Fruit fly (Drosophila melanogaster) whole organism, larva: ENCODE data around the gene CG31368.

Experiments
- noc ChIP-seq: fragments of 200-800 bp; sonication (Bioruptor generic); optimal IDR thresholded peaks from 3 replicates; lab custom pipeline; 2019; ENCODE audit warnings: missing biosample characterization, mild to moderate bottlenecking, missing genetic modification characterization, moderate library complexity

CG31368 gene

DNA sequence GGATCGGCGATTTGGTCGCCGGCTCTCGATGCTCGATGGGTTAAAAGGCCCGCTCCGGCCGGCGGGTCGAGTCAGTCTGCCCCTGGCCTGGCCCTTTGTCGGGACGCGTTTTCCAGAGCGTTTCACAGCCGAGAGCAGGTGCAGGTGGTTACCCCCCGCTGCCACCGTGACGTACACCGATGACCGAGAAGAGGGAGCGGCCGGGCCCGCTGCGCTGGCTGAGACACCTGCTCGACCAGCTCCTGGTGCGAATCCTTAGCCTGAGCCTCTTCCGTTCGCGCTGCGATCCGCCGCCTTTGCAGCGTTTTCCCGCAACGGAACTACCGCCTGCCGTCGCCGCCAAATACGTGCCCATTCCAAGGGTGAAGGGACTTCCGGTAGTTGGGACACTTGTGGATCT lies 5.4 kb upstream of the CG31368 start, which contains the start of gene sad:
Gene sad, plus strand, starts transcription at position 74 of the 400 bp plus-strand sequence.
- TF ChIP-seq noc (tag; lab: Kevin White, UChicago), result no peak

DNA sequence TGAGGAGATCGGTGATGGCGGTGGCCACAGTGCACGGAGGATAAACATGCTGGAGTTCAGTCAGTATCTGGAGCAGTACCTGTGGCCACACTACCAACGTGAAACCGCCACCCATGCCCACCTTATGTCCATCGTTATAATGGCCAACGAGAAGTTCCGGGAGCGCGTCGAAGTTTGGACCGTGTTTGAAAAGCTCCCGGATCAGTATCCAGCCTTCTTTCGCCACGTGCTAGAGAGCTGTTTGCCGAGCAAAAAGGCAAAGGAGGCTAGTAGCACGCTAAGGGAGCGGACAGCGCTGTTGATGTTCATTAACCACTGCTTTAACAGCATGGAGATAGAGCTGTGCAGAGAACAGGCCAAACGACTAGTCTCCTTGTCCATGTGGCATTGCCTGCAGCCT lies 539 bp downstream of the CG31368 start:
- no peak for TF ChIP-seq noc (tag; lab: Kevin White, UChicago)

DNA sequence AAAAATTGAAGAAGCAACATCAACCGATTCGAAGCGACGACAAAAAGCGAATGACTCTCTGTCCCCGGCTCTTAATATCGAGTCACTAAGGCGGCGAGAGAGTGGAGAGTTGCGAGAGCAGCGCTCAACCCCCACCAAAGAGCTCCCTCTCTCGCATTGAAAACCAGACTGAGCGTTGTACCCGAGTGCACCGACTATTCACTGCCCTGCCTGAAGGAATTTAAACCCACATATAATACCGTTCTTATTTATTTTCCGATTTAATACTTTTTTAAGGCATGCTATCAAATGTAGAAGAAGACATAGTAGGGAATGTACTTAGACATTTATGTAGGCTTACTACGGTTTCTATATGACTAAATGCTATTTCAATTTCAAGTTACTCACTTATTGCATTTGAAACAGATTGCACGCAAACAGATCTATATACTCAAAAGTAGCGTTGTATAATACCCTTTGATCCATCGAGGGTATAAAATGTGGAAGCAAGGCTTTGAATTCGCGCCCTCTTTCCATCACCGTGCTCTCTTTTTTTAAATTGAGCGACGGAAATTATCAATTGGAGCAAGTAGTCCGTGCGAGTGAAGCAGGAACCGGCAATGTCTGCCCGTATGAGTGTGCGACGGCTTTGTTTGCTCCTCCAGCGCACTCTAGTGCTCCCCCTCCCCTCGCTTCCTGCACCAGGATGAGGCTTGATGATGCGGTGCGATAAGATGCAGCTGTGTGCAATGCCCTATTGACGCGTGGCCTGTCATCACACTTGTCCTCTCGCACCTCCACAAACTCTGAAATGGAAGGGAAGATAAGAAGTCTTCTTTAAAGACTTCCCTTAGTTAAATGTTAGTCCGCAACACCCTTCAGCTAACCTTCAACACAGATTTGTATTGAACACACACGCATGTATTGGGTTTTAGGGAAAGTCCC lies 4.8 kb downstream of the CG31368 start, which contains the start of gene mthl5:
Gene mthl5, minus strand, starts transcription at position 55 of the 924 bp plus-strand sequence.
- peak; percentile 56 for TF ChIP-seq noc (tag; lab: Kevin White, UChicago)

DNA sequence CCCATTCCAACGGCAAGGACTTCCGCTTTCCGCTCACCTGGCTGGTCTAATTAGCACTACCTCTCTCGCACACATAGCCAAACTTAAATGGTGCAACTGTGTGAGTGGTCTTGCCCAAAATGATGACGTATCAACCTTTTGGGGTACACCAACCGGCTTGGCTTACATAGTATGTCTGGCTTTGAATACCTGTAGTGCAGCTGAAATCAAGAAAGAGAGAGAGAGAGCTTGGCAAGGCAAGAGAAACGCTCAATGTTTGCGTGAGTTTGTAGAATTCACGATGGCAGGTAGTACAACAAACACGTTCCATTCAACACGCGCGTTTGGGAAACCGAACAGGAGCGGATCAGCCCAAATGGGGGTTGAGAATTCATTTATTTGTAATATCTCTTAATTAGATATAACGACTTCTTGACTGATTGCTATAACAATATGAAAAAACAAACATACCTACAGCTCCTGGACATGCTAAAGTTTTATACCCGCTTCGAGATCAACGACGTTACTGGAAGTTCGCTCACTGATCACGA lies 5.5 kb downstream of the CG31368 start:
- no peak for TF ChIP-seq noc (tag; lab: Kevin White, UChicago)

DNA sequence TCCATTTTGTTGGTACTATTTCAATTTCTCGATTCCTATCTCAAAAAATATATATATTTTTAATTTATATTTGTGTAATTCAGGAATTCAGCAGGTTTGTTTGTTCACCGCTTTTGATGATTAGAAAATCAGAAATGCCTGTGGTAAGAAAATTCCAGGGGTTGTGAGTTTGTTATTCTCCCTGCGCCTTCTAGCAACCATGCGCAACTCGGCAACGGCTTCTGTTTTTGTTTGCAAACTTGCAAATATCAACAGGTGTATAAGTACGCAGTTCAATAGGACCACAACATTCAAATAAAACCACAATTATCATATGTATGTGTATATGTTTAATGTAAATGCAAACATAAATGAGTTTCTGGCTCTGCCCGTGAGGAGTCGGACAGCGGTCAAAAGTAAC lies 10.6 kb downstream of the CG31368 start, which contains the start of gene Dnali1:
Gene Dnali1, minus strand, starts transcription at position 101 of the 400 bp plus-strand sequence.
- no peak for TF ChIP-seq noc (tag; lab: Kevin White, UChicago)

DNA sequence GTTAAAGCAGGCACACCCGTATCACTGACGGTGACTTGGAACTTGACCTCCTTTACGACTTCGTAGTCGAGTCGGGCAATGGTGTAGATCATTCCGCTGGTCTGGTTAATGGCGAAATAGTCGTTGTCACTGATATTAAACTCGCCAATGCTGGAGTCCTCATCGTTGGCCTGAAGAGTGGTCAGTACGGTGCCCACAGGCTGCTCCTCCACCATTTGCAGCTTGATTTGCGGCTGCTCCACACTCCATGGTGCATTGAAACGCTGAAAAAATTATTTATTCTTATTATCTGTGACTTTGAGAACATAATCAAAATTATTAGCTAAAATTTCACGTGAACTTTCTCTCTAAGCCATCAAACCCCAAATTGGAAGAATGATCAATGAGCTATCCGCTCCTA lies 14.7 kb downstream of the CG31368 start, which contains the start of gene CG34307:
Gene CG34307, plus strand, starts transcription at position 301 of the 400 bp plus-strand sequence.
- no peak for TF ChIP-seq noc (tag; lab: Kevin White, UChicago)

DNA sequence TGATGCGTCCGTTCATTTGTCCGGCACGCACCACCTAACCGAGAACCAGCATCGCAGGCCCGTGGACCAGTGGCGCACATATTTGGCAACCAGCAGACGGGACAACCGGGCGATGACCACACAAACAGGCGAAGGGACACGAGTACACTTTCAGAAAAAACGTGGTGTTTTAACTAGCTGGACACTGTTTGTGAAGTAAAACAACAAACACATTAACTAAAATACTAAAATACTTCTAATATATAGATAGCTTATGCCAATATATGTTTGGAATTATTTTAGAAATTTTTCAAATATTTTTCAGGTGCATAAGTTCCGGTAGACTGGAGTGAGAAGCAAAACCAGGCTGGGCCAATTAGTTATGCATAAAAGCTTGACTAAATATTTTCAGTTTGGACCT lies 20.3 kb downstream of the CG31368 start:
- no peak for TF ChIP-seq noc (tag; lab: Kevin White, UChicago)

DNA sequence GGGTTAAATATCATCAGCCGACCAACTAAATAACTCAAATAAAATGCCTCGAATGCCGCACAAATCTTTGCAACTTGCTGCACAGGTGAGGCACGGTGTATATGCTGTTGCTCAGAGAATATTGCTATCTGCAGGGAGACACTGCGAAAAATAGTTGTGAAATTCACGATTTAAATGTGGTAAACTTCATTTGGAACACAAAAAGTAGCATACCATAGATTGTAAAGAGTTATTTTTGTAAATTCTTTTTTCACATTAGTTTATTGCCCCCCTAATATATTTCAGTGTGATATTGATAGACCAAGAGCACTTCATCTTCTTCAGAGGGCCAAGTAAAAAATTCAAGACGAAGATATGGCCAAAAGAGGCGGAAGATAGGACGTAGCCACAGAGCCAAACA lies 38.0 kb downstream of the CG31368 start:
- no peak for TF ChIP-seq noc (tag; lab: Kevin White, UChicago)

DNA sequence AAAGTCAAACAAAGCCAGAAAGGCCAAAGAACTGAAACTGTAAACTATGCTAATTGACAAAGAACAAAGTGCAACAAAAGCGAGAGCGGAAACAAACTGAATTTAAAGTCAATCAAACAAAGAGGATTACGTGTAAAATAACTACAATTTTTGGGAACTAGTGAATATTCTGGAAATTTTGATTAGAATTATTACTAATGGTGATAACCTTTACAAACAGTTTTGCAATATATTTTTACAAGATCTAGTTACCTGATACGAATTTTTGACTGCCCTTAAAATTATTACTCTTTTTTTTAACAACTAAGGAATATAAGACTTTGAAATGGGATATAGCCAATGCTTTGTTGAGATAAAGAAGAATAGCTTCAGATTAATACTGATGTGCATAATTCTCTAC lies 48.4 kb downstream of the CG31368 start, which contains the start of gene CG14731:
Gene CG14731, plus strand, starts transcription at position 301 of the 400 bp plus-strand sequence.
- TF ChIP-seq noc (tag; lab: Kevin White, UChicago), result no peak

DNA sequence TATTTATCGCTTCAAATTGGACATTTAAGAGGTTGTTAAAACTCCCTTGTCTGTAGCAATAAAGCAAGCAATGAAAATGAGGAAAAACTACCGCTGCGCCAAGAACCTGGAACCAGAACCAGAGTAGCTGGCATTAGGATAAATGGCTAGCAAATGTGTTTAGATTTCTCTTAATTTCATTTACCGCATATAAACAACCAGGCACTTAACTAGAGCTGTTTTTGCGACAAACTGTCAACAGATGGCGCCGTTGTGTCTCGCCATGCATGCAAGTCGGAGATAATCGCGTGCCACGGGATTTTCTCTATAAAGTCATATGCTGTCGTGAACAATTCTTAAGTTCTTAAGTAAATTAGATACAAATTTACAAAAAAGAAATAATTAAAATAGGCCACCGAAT lies 51.3 kb downstream of the CG31368 start:
- no peak for TF ChIP-seq noc (tag; lab: Kevin White, UChicago)

DNA sequence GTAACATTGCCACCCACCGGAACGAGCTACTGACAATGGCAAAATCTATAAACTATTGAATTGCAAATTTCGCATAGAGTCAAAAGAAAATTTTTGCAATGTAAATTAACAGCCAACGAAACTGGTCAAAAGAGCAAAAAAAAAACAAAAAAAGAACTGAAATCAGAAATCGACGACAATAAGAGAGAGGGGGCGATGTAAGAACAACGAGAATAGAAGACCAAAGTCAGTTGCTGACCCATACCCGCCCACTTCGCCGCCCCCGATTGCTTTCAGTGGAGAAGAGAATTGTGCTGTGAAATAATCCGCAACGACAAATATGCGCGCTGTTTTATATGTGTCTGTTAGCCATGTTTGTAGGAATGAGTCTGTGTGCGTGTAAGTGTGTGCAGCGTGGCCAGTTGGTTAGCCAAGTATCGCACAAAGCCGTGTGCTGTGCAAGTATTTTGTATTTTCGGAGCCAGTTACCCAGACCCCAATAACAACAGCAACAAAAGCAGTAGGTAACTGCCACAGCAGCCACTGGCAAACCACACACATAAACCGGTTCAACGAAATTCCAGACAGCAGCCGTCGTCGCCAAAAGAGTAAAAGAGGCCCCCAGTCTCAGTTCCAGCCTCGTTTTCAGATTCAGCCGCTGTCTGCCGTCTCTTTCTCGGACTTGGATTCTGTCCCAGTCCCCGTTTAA lies 55.0 kb downstream of the CG31368 start:
- no peak for TF ChIP-seq noc (tag; lab: Kevin White, UChicago)

DNA sequence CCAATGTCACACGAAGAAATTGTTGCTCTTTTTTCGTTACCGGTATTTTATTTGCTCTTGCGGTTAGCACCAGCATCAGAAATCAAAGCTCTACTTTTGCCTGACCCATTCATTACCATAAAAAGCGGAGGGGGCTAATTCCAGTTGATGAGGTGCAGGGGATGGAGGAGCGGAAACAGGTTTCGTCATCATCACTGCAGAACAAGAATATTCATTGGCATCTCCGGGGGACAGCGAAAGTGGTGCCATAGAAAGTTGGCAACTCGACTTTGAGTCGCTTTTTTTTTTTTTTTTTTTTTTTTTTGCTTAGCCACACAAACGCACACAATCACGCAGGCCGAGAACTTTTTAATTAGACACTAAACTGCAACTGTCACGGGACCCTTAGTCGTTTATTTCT lies 58.5 kb downstream of the CG31368 start:
- no peak for TF ChIP-seq noc (tag; lab: Kevin White, UChicago)
